Fruit fly (Drosophila melanogaster) whole organism, embryonic: Measurements from ENCODE around the gene slmb.
A peak's percentile ranks its signal among the peaks of the same experiment; 100 is the strongest.

Source experiments
- Atf-2 ChIP-seq: fragments of 200-800 bp; sonication (Bioruptor generic); optimal IDR thresholded peaks from 2 replicates; lab custom pipeline; 2016; ENCODE audit warnings: missing biosample characterization, missing genetic modification characterization
- B-H2 ChIP-seq: fragments of 200-800 bp; sonication (Bioruptor generic); optimal IDR thresholded peaks from 2 replicates; lab custom pipeline; 2018; ENCODE audit warnings: missing biosample characterization, mild to moderate bottlenecking, missing genetic modification characterization
- CG10209 ChIP-seq: fragments of 200-800 bp; sonication (Bioruptor generic); optimal IDR thresholded peaks from 3 replicates; lab custom pipeline; 2017; ENCODE audit warnings: missing biosample characterization, mild to moderate bottlenecking, missing genetic modification characterization, missing genetic modification reagents
- CG11560 ChIP-seq: fragments of 200-800 bp; sonication (Bioruptor generic); IDR thresholded peaks from 3 replicates; pipeline ENCODE4 v1.3.6; 2022; ENCODE audit warnings: missing biosample characterization, missing genetic modification characterization
- CG12219 ChIP-seq: fragments of 200-800 bp; sonication (Bioruptor generic); optimal IDR thresholded peaks from 3 replicates; lab custom pipeline; 2018; ENCODE audit warnings: missing biosample characterization, mild to moderate bottlenecking, missing genetic modification characterization
- CG12391 ChIP-seq: fragments of 200-800 bp; sonication (Bioruptor generic); optimal IDR thresholded peaks from 3 replicates; lab custom pipeline; 2018; ENCODE audit warnings: missing biosample characterization, mild to moderate bottlenecking, missing genetic modification characterization, moderate library complexity
- CG1647 ChIP-seq: fragments of 200-800 bp; sonication (Bioruptor generic); optimal IDR thresholded peaks from 3 replicates; lab custom pipeline; 2016; ENCODE audit warnings: missing biosample characterization, missing genetic modification characterization
- CG17829 ChIP-seq: fragments of 200-800 bp; optimal IDR thresholded peaks from 2 replicates; lab custom pipeline; 2019; ENCODE audit warnings: missing biosample characterization, mild to moderate bottlenecking, missing genetic modification characterization, moderate library complexity
- CG30403 ChIP-seq: fragments of 200-800 bp; sonication (Bioruptor generic); optimal IDR thresholded peaks from 3 replicates; lab custom pipeline; 2016; ENCODE audit warnings: missing biosample characterization, missing genetic modification characterization
- CG31441 ChIP-seq: fragments of 200-800 bp; sonication (Bioruptor generic); IDR thresholded peaks from 2 replicates; pipeline ENCODE4 v1.3.6; 2022; ENCODE audit warnings: missing biosample characterization, missing genetic modification characterization
- CG32532 ChIP-seq: fragments of 200-800 bp; sonication (Bioruptor generic); IDR thresholded peaks from 2 replicates; pipeline ENCODE4 v1.3.6; 2022; ENCODE audit warnings: missing biosample characterization, missing genetic modification characterization
- CG32772 ChIP-seq: fragments of 200-800 bp; sonication (Bioruptor generic); IDR thresholded peaks from 2 replicates; pipeline ENCODE4 v1.3.6; 2022; ENCODE audit warnings: missing biosample characterization, missing genetic modification characterization
- CG33557 ChIP-seq: fragments of 200-800 bp; sonication (Bioruptor generic); optimal IDR thresholded peaks from 2 replicates; lab custom pipeline; 2019; ENCODE audit warnings: missing biosample characterization, mild to moderate bottlenecking, missing genetic modification characterization, moderate library complexity
- CG3838 ChIP-seq: fragments of 200-800 bp; sonication (Bioruptor generic); optimal IDR thresholded peaks from 3 replicates; lab custom pipeline; 2016; ENCODE audit warnings: missing biosample characterization, missing genetic modification characterization
- CG42726 ChIP-seq: fragments of 200-800 bp; sonication (Bioruptor generic); IDR thresholded peaks from 2 replicates; pipeline ENCODE4 v1.3.6; 2022; ENCODE audit warnings: missing biosample characterization, missing genetic modification characterization; ENCODE audit not compliant: partially characterized antibody
- CG7357 ChIP-seq: fragments of 200-800 bp; sonication (Bioruptor generic); IDR thresholded peaks from 3 replicates; pipeline ENCODE4 v1.3.6; 2022; ENCODE audit warnings: missing biosample characterization, missing genetic modification characterization
- CG7745 ChIP-seq: fragments of 200-800 bp; sonication (Bioruptor generic); optimal IDR thresholded peaks from 2 replicates; lab custom pipeline; 2018; ENCODE audit warnings: missing biosample characterization, mild to moderate bottlenecking, missing genetic modification characterization, moderate library complexity
- CTCF ChIP-seq: fragments of 200-800 bp; sonication (Bioruptor generic); optimal IDR thresholded peaks from 2 replicates; lab custom pipeline; 2017; ENCODE audit warnings: missing biosample characterization, mild to moderate bottlenecking, missing genetic modification characterization, moderate library complexity
- CoRest ChIP-seq: fragments of 200-800 bp; sonication (Bioruptor generic); optimal IDR thresholded peaks from 3 replicates; lab custom pipeline; 2018; ENCODE audit warnings: missing biosample characterization, mild to moderate bottlenecking, missing genetic modification characterization, moderate library complexity
- Dp ChIP-seq: fragments of 200-800 bp; sonication (Bioruptor generic); optimal IDR thresholded peaks from 2 replicates; lab custom pipeline; 2018; ENCODE audit warnings: missing biosample characterization, mild to moderate bottlenecking, missing genetic modification characterization, moderate library complexity
- Dref ChIP-seq: fragments of 200-800 bp; sonication (Bioruptor generic); IDR thresholded peaks from 2 replicates; pipeline ENCODE4 v1.3.6; 2022; ENCODE audit warnings: missing biosample characterization, missing genetic modification characterization
- Hand ChIP-seq: fragments of 200-800 bp; sonication (Bioruptor generic); optimal IDR thresholded peaks from 2 replicates; lab custom pipeline; 2017; ENCODE audit warnings: mild to moderate bottlenecking, missing biosample characterization, missing genetic modification reagents, missing genetic modification characterization
- Hr3 ChIP-seq: fragments of 200-800 bp; sonication (Bioruptor generic); optimal IDR thresholded peaks from 3 replicates; lab custom pipeline; 2016; ENCODE audit warnings: missing biosample characterization, missing genetic modification characterization
- Hr51 ChIP-seq, 2 experiments: fragments of 200-800 bp; sonication (Bioruptor generic); optimal IDR thresholded peaks; 2 replicates in 1 of 2; 3 replicates in 1 of 2; lab custom pipeline; 2016 to 2018; ENCODE audit warnings: missing biosample characterization in 2 of 2, missing genetic modification characterization in 2 of 2, mild to moderate bottlenecking in 1 of 2, moderate library complexity in 1 of 2
- Lhr ChIP-seq: fragments of 200-800 bp; sonication (Bioruptor generic); optimal IDR thresholded peaks from 3 replicates; lab custom pipeline; 2017; ENCODE audit warnings: mild to moderate bottlenecking, missing biosample characterization, missing genetic modification reagents, missing genetic modification characterization
- Meics ChIP-seq: fragments of 200-800 bp; sonication (Bioruptor generic); optimal IDR thresholded peaks from 2 replicates; lab custom pipeline; 2017; ENCODE audit warnings: missing biosample characterization, mild to moderate bottlenecking, missing genetic modification characterization
- Mes4 ChIP-seq: fragments of 200-800 bp; sonication (Bioruptor generic); optimal IDR thresholded peaks from 2 replicates; lab custom pipeline; 2016; ENCODE audit warnings: missing biosample characterization, missing genetic modification characterization
- NFAT ChIP-seq: fragments of 200-800 bp; sonication (Bioruptor generic); IDR thresholded peaks from 2 replicates; pipeline ENCODE4 v1.3.6; 2022; ENCODE audit warnings: missing biosample characterization, missing genetic modification characterization
- Pdp1 ChIP-seq, 2 experiments: fragments of 200-800 bp; sonication (Bioruptor generic); optimal IDR thresholded peaks; 3 replicates each; lab custom pipeline; 2016; ENCODE audit warnings: missing biosample characterization in 2 of 2, missing genetic modification characterization in 2 of 2, mild to moderate bottlenecking in 1 of 2, moderate library complexity in 1 of 2
- Rx ChIP-seq: fragments of 200-800 bp; sonication (Bioruptor generic); IDR thresholded peaks from 2 replicates; pipeline ENCODE4 v1.3.6; 2022; ENCODE audit warnings: missing biosample characterization, missing genetic modification characterization
- Sox102F ChIP-seq: fragments of 200-800 bp; sonication (Bioruptor generic); optimal IDR thresholded peaks from 2 replicates; lab custom pipeline; 2018; ENCODE audit warnings: missing biosample characterization, mild to moderate bottlenecking, missing genetic modification characterization, moderate library complexity
- Tbp ChIP-seq: fragments of >200 bp; optimal IDR thresholded peaks from 2 replicates; lab custom pipeline; 2018; ENCODE audit warnings: missing biosample characterization, missing genetic modification characterization
- Usf ChIP-seq: fragments of 200-800 bp; sonication (Bioruptor generic); optimal IDR thresholded peaks from 2 replicates; lab custom pipeline; 2017; ENCODE audit warnings: missing genotype, missing biosample characterization, missing genetic modification characterization
- al ChIP-seq: fragments of 200-800 bp; sonication (Bioruptor generic); IDR thresholded peaks from 2 replicates; pipeline ENCODE4 v1.3.6; 2022; ENCODE audit warnings: missing biosample characterization, missing genetic modification characterization
- ap ChIP-seq: fragments of 200-800 bp; sonication (Bioruptor generic); IDR thresholded peaks from 2 replicates; pipeline ENCODE4 v1.3.6; 2022; ENCODE audit warnings: missing biosample characterization, missing genetic modification characterization
- ara ChIP-seq: fragments of 200-800 bp; sonication (Bioruptor generic); IDR thresholded peaks from 2 replicates; pipeline ENCODE4 v1.3.6; 2022; ENCODE audit warnings: missing biosample characterization, missing genetic modification characterization
- disco-r ChIP-seq: fragments of 200-800 bp; sonication (Bioruptor generic); optimal IDR thresholded peaks from 2 replicates; lab custom pipeline; 2016; ENCODE audit warnings: missing biosample characterization, missing genetic modification characterization
- hbn ChIP-seq: fragments of 200-800 bp; sonication (Bioruptor generic); IDR thresholded peaks from 2 replicates; pipeline ENCODE4 v1.3.6; 2022; ENCODE audit warnings: missing biosample characterization, missing genetic modification characterization; ENCODE audit not compliant: partially characterized antibody
- hkb ChIP-seq, 2 experiments: fragments of 200-800 bp in 1 of 2; fragments of >200 bp in 1 of 2; sonication (Bioruptor generic) in 1 of 2; IDR thresholded peaks in 1 of 2; optimal IDR thresholded peaks in 1 of 2; 2 replicates each; pipeline versions ENCODE4 v1.3.6 to Lab custom; 2017 to 2022; ENCODE audit warnings: missing biosample characterization in 1 of 2, missing genetic modification characterization in 1 of 2
- jumu ChIP-seq: fragments of 200-800 bp; sonication (Bioruptor generic); optimal IDR thresholded peaks from 3 replicates; lab custom pipeline; 2016; ENCODE audit warnings: missing biosample characterization, missing genetic modification characterization
- knrl ChIP-seq: fragments of 200-800 bp; sonication (Bioruptor generic); IDR thresholded peaks from 3 replicates; pipeline ENCODE4 v1.3.6; 2022; ENCODE audit warnings: missing biosample characterization, missing genetic modification characterization; ENCODE audit not compliant: partially characterized antibody
- nerfin-2 ChIP-seq: fragments of 200-800 bp; sonication (Bioruptor generic); IDR thresholded peaks from 2 replicates; pipeline ENCODE4 v1.3.6; 2022; ENCODE audit warnings: missing biosample characterization, missing genetic modification characterization; ENCODE audit not compliant: partially characterized antibody
- pros ChIP-seq: fragments of 200-800 bp; sonication (Bioruptor generic); optimal IDR thresholded peaks from 3 replicates; lab custom pipeline; 2019; ENCODE audit warnings: missing biosample characterization, mild to moderate bottlenecking, missing genetic modification characterization, moderate library complexity
- sc ChIP-seq, 3 experiments: fragments of >200 bp in 2 of 3; fragments of 200-800 bp in 1 of 3; sonication (Bioruptor generic) in 1 of 3; optimal IDR thresholded peaks; 2 replicates in 2 of 3; 3 replicates in 1 of 3; lab custom pipeline; 2017; ENCODE audit warnings: mild to moderate bottlenecking in 1 of 3, missing biosample characterization in 1 of 3, missing genetic modification characterization in 1 of 3, missing genetic modification reagents in 1 of 3
- shn ChIP-seq: fragments of 200-800 bp; sonication (Bioruptor generic); optimal IDR thresholded peaks from 3 replicates; lab custom pipeline; 2016; ENCODE audit warnings: missing biosample characterization, missing genetic modification characterization
- tio ChIP-seq: fragments of 200-800 bp; sonication (Bioruptor generic); optimal IDR thresholded peaks from 2 replicates; lab custom pipeline; 2017; ENCODE audit warnings: missing biosample characterization, missing genetic modification characterization, inconsistent platforms
- tll ChIP-seq, 2 experiments: fragments of 200-800 bp in 1 of 2; fragments of >200 bp in 1 of 2; sonication (Bioruptor generic) in 1 of 2; optimal IDR thresholded peaks; 2 replicates each; lab custom pipeline; 2017 to 2019; ENCODE audit warnings: missing biosample characterization in 2 of 2, missing genetic modification characterization in 2 of 2, mild to moderate bottlenecking in 1 of 2, moderate library complexity in 1 of 2
- zen ChIP-seq: fragments of 200-800 bp; sonication (Bioruptor generic); optimal IDR thresholded peaks from 3 replicates; lab custom pipeline; 2018; ENCODE audit warnings: missing biosample characterization, mild to moderate bottlenecking, missing genetic modification characterization, moderate library complexity

slmb gene

DNA sequence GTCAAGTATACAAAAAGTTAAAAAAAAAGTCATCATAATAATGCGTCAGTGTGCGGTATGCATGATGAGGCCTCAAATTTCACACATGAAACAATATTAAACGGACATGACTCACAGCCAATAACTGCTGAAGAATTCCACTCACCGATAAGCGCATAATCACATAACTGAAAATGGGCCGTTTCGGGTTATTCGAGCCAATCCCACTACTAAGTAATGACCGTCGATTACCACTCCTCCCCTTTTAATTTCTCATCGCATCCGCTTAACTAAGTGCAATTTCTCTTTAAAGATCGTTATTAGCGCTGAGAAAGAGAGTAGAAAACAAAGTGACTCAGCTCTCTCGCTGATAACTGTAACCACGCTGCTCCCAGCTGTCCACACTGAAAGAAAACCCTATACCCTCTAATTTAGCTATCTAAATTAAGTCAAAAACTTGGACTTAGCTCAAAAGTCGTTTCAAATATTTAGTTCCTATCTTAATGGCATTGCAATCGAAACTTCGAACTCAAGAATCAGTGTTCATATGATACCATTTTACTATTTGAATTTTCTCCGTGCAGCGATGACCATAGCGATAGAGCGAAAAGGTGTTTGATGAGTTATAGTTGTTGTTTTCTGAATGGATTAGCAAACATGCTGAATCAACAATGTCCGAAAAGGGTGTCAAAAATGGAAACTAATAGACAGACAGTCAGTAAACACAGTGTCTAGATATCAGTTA is 14.4 kb downstream of the slmb start (continued):
- TF ChIP-seq CG10209 (GFP tag; lab: Kevin White, UChicago) (peak; percentile 88), ap (GFP tag; lab: Robert Waterston, UW) (peak; percentile 78), zen (peak; percentile 87), CG7745 (tag; lab: Kevin White, UChicago) (peak; percentile 42), Usf (peak; percentile 44), al (GFP tag; lab: Robert Waterston, UW) (peak; percentile 73), CG7357 (GFP tag; lab: Robert Waterston, UW) (peak; percentile 74), CG12391 (tag; lab: Kevin White, UChicago) (peak; percentile 91), CG12219 (GFP tag; lab: Kevin White, UChicago) (peak; percentile 90), knrl (GFP tag; lab: Robert Waterston, UW) (no peak), NFAT (GFP tag; lab: Robert Waterston, UW) (peak; percentile 76), Atf-2 (GFP tag; lab: Kevin White, UChicago) (peak; percentile 90), pros (no peak), hkb (optimal IDR thresholded peaks at IDR 0.05; lab: Kevin White, UChicago) (no peak), hkb (GFP tag; IDR thresholded peaks at IDR 0.05; lab: Robert Waterston, UW) (peak; percentile 94), Hand (peak; percentile 77), Dp (GFP tag; lab: Kevin White, UChicago) (no peak), CG3838 (GFP tag; lab: Kevin White, UChicago) (peak; percentile 81), jumu (GFP tag; lab: Kevin White, UChicago) (peak; percentile 90), CG30403 (GFP tag; lab: Kevin White, UChicago) (peak; percentile 87), Sox102F (GFP tag; lab: Kevin White, UChicago) (peak; percentile 92), Meics (GFP tag; lab: Kevin White, UChicago) (peak; percentile 51), Dref (GFP tag; lab: Robert Waterston, UW) (no peak), nerfin-2 (no peak), CG1647 (peak; percentile 92), tll (GFP tag; optimal IDR thresholded peaks at IDR 0.05; lab: Kevin White, UChicago) (no peak), Pdp1 (GFP tag; optimal IDR thresholded peaks at IDR 0.05; lab: Kevin White, UChicago) (peak; percentile 87), Lhr (peak; percentile 67), sc (optimal IDR thresholded peaks at IDR 0.05; lab: Kevin White, UChicago) (no peak), sc (GFP tag; optimal IDR thresholded peaks at IDR 0.05; lab: Kevin White, UChicago) (peak; percentile 72), Mes4 (GFP tag; lab: Kevin White, UChicago) (peak; percentile 85), Hr3 (peak; percentile 80), CG33557 (GFP tag; lab: Kevin White, UChicago) (peak; percentile 40), CG32532 (GFP tag; lab: Robert Waterston, UW) (peak; percentile 91), Hr51 (GFP tag; optimal IDR thresholded peaks at IDR 0.05; lab: Kevin White, UChicago) (peak; percentile 89 to 91), disco-r (peak; percentile 76), tio (peak; percentile 84), CG32772 (peak; percentile 82), CG17829 (tag; lab: Kevin White, UChicago) (peak; percentile 87), B-H2 (GFP tag; lab: Kevin White, UChicago) (peak; percentile 63), CG31441 (GFP tag; lab: Robert Waterston, UW) (peak; percentile 87), Rx (GFP tag; lab: Robert Waterston, UW) (peak; percentile 76), ara (peak; percentile 85), CTCF (GFP tag; lab: Kevin White, UChicago) (peak; percentile 28), CoRest (tag; lab: Kevin White, UChicago) (peak; percentile 87), CG42726 (GFP tag; lab: Robert Waterston, UW) (no peak), CG11560 (peak; percentile 53; the same call in 1 of the 3 replicates), Tbp (GFP tag; lab: Kevin White, UChicago) (no peak), shn (GFP tag; lab: Kevin White, UChicago) (peak; percentile 80), hbn (no peak)
